Worm (Caenorhabditis elegans): ENCODE data around the gene T03F6.10.

DNA sequence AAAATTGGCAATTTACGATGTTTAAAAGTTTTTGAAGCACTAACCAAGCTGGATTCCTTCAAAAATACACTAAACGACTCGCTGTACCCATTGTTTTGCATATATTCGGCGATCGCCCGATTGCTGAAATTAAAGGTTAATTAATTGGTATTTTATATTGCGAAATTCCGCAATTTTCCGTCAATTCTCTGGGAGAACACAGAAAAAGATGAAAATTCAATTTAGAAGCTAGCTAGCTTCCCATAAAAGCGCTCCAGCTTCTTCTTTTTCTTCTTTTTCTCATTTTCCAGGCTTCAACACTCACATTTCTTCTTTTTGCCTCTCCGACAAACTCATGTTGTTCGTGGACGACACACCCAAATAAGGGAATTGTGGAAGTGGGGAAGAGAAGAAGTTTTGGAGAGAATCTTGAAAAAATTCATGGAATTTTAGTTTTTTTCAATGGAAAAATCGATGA is 1.8 kb downstream of the T03F6.10 start, which contains the start of gene lis-1:
- TF ChIP-seq lin-35 (GFP tag; optimal IDR thresholded peaks at IDR 0.05), result no peak
- TF ChIP-seq fos-1 (tag; optimal IDR thresholded peaks at IDR 0.05), result no peak
- TF ChIP-seq nhr-12 (tag; optimal IDR thresholded peaks at IDR 0.05), result no peak
- TF ChIP-seq nhr-237 (tag; optimal IDR thresholded peaks at IDR 0.05), result no peak
- no peak for TF ChIP-seq skn-1 (tag; optimal IDR thresholded peaks at IDR 0.05)
- TF ChIP-seq lin-15B (tag; optimal IDR thresholded peaks at IDR 0.05), result no peak
- no peak for TF ChIP-seq fkh-10 (GFP tag; optimal IDR thresholded peaks at IDR 0.05)
- TF ChIP-seq mef-2 (tag; optimal IDR thresholded peaks at IDR 0.05), result no peak
- TF ChIP-seq pqm-1 (tag; optimal IDR thresholded peaks at IDR 0.05), result no peak
- no peak for TF ChIP-seq vab-15 (tag; optimal IDR thresholded peaks at IDR 0.05)
- TF ChIP-seq egl-27 (tag; optimal IDR thresholded peaks at IDR 0.05), result no peak
- TF ChIP-seq elt-3 (tag; optimal IDR thresholded peaks at IDR 0.05), result no peak
- no peak for TF ChIP-seq nhr-11 (tag; optimal IDR thresholded peaks at IDR 0.05)
- TF ChIP-seq fkh-4 (tag; optimal IDR thresholded peaks at IDR 0.05; ENCODE audit: borderline replicate concordance), result no peak
